Worm (Caenorhabditis elegans) whole organism, late embryonic: ENCODE results near the gene T23F2.5.

ENCODE experiments used
- C08G9.2 ChIP-seq: sonication (generic microtip); optimal IDR thresholded peaks from 2 replicates; lab custom pipeline; 2016; ENCODE audit warnings: mild to moderate bottlenecking, missing genetic modification characterization, moderate library complexity, missing compliant biosample characterization
- C38D4.7 ChIP-seq: fragments of 200-800 bp; sonication (Bioruptor generic); optimal IDR thresholded peaks from 2 replicates; lab custom pipeline; 2018; ENCODE audit warnings: mild to moderate bottlenecking, missing genetic modification characterization, moderate library complexity, missing compliant biosample characterization
- F13H6.1 ChIP-seq: sonication (generic microtip); optimal IDR thresholded peaks from 2 replicates; lab custom pipeline; 2016; ENCODE audit warnings: missing genetic modification characterization, missing compliant biosample characterization
- K09A11.1 ChIP-seq: sonication (generic microtip); optimal IDR thresholded peaks from 2 replicates; lab custom pipeline; 2017; ENCODE audit warnings: antibody characterized with exemption, mild to moderate bottlenecking, missing genetic modification characterization, missing compliant biosample characterization; ENCODE audit not compliant: insufficient read depth
- T23F11.4 ChIP-seq: fragments of 200-800 bp; sonication (Bioruptor generic); optimal IDR thresholded peaks from 2 replicates; lab custom pipeline; 2018; ENCODE audit warnings: mild to moderate bottlenecking, missing genetic modification characterization, missing compliant biosample characterization
- ahr-1 ChIP-seq: sonication (generic microtip); optimal IDR thresholded peaks from 2 replicates; lab custom pipeline; 2016; ENCODE audit warnings: missing genetic modification characterization, missing compliant biosample characterization
- ama-1 ChIP-seq: fragments of 150-350 bp; optimal IDR thresholded peaks from 2 replicates; lab custom pipeline; 2014
- ceh-18 ChIP-seq: sonication (generic microtip); optimal IDR thresholded peaks from 2 replicates; lab custom pipeline; 2016; ENCODE audit warnings: missing genetic modification characterization, missing compliant biosample characterization
- ceh-19 ChIP-seq: fragments of 200-800 bp; sonication (Bioruptor generic); optimal IDR thresholded peaks from 2 replicates; lab custom pipeline; 2018; ENCODE audit warnings: mild to moderate bottlenecking, missing genetic modification characterization, missing compliant biosample characterization
- ceh-2 ChIP-seq: sonication (generic microtip); optimal IDR thresholded peaks from 2 replicates; lab custom pipeline; 2016; ENCODE audit warnings: missing genotype, missing genetic modification characterization, missing compliant biosample characterization
- ceh-22 ChIP-seq: sonication (generic microtip); optimal IDR thresholded peaks from 2 replicates; lab custom pipeline; 2017; ENCODE audit warnings: missing biosample characterization, missing genetic modification characterization
- ceh-30 ChIP-seq: fragments of 150-350 bp; optimal IDR thresholded peaks from 2 replicates; lab custom pipeline; 2014; ENCODE audit warnings: missing biosample characterization, missing genetic modification characterization
- ceh-9 ChIP-seq: sonication (generic microtip); optimal IDR thresholded peaks from 2 replicates; lab custom pipeline; 2016; ENCODE audit warnings: mild to moderate bottlenecking, missing genetic modification characterization, inconsistent platforms, missing compliant biosample characterization
- elt-2 ChIP-seq: sonication (generic microtip); optimal IDR thresholded peaks from 2 replicates; lab custom pipeline; 2016; ENCODE audit warnings: missing genetic modification reagents, missing genetic modification characterization, missing compliant biosample characterization
- elt-4 ChIP-seq: sonication (generic microtip); optimal IDR thresholded peaks from 2 replicates; lab custom pipeline; 2016; ENCODE audit warnings: missing genetic modification characterization, missing compliant biosample characterization
- fkh-10 ChIP-seq: fragments of 150-350 bp; optimal IDR thresholded peaks from 2 replicates; lab custom pipeline; 2014; ENCODE audit warnings: missing biosample characterization, missing genetic modification reagents, missing genetic modification characterization
- gmeb-2 ChIP-seq: sonication (generic microtip); optimal IDR thresholded peaks from 2 replicates; lab custom pipeline; 2016; ENCODE audit warnings: missing genetic modification characterization, inconsistent platforms, missing compliant biosample characterization
- hlh-13 ChIP-seq: fragments of 200-800 bp; sonication (Bioruptor generic); optimal IDR thresholded peaks from 2 replicates; lab custom pipeline; 2018; ENCODE audit warnings: mild to moderate bottlenecking, missing genetic modification characterization, missing compliant biosample characterization
- hlh-30 ChIP-seq: sonication (generic microtip); optimal IDR thresholded peaks from 2 replicates; lab custom pipeline; 2017; ENCODE audit warnings: antibody characterized with exemption, missing genetic modification characterization, missing compliant biosample characterization; ENCODE audit not compliant: insufficient read depth
- lin-11 ChIP-seq: fragments of 200-800 bp; sonication (Bioruptor generic); optimal IDR thresholded peaks from 2 replicates; lab custom pipeline; 2018; ENCODE audit warnings: mild to moderate bottlenecking, missing genetic modification characterization, missing compliant biosample characterization
- madf-2 ChIP-seq: sonication (generic microtip); optimal IDR thresholded peaks from 2 replicates; lab custom pipeline; 2017; ENCODE audit warnings: missing genetic modification characterization, missing compliant biosample characterization
- nfya-1 ChIP-seq: sonication (generic microtip); optimal IDR thresholded peaks from 2 replicates; lab custom pipeline; 2017; ENCODE audit warnings: missing genetic modification characterization, mild to moderate bottlenecking, missing compliant biosample characterization, antibody characterized with exemption, moderate library complexity
- npax-4 ChIP-seq: sonication (generic microtip); optimal IDR thresholded peaks from 2 replicates; lab custom pipeline; 2016; ENCODE audit warnings: missing genetic modification characterization, missing compliant biosample characterization
- odd-2 ChIP-seq: sonication (generic microtip); optimal IDR thresholded peaks from 2 replicates; lab custom pipeline; 2017; ENCODE audit warnings: antibody characterized with exemption, mild to moderate bottlenecking, missing genetic modification characterization, missing compliant biosample characterization
- pax-1 ChIP-seq: fragments of 150-350 bp; optimal IDR thresholded peaks from 2 replicates; lab custom pipeline; 2014; ENCODE audit warnings: missing biosample characterization, missing genetic modification characterization
- pha-2 ChIP-seq: sonication (generic microtip); optimal IDR thresholded peaks from 2 replicates; lab custom pipeline; 2017; ENCODE audit warnings: mild to moderate bottlenecking, missing genetic modification characterization, missing compliant biosample characterization
- pqm-1 ChIP-seq: sonication (generic microtip); optimal IDR thresholded peaks from 2 replicates; lab custom pipeline; 2016; ENCODE audit warnings: missing genetic modification characterization, missing compliant biosample characterization
- pros-1 ChIP-seq: fragments of 150-350 bp; optimal IDR thresholded peaks from 2 replicates; lab custom pipeline; 2014; ENCODE audit warnings: missing biosample characterization, missing genetic modification reagents, missing genetic modification characterization
- ref-2 ChIP-seq: sonication (generic microtip); optimal IDR thresholded peaks from 2 replicates; lab custom pipeline; 2016; ENCODE audit warnings: missing genetic modification characterization, missing compliant biosample characterization
- syd-9 ChIP-seq: sonication (generic microtip); optimal IDR thresholded peaks from 2 replicates; lab custom pipeline; 2016; ENCODE audit warnings: mild to moderate bottlenecking, missing genetic modification characterization, moderate library complexity, missing compliant biosample characterization
- tbx-2 ChIP-seq: sonication (generic microtip); optimal IDR thresholded peaks from 2 replicates; lab custom pipeline; 2016; ENCODE audit warnings: missing genetic modification characterization, missing compliant biosample characterization
- tbx-7 ChIP-seq: sonication (generic microtip); optimal IDR thresholded peaks from 2 replicates; lab custom pipeline; 2016; ENCODE audit warnings: missing genotype, missing genetic modification characterization, missing compliant biosample characterization
- ttx-3 ChIP-seq: sonication (generic microtip); optimal IDR thresholded peaks from 2 replicates; lab custom pipeline; 2016; ENCODE audit warnings: missing genetic modification reagents, missing genetic modification characterization, missing compliant biosample characterization
- ztf-16 ChIP-seq: sonication (generic microtip); optimal IDR thresholded peaks from 2 replicates; lab custom pipeline; 2017; ENCODE audit warnings: missing genetic modification characterization, missing compliant biosample characterization

T23F2.5 gene

ce11 chrX:5475164-5475576, 41.8 kb downstream of the T23F2.5 start (continued):
- TF ChIP-seq ttx-3 (tag; lab: Kevin White, UChicago) (no peak), ceh-19 (GFP tag; lab: Kevin White, UChicago) (peak; percentile 61), tbx-7 (no peak), T23F11.4 (no peak), ceh-9 (tag; lab: Kevin White, UChicago) (no peak), ztf-16 (peak; percentile 11), lin-11 (no peak), hlh-13 (GFP tag; lab: Kevin White, UChicago) (no peak), ahr-1 (tag; lab: Kevin White, UChicago) (no peak), hlh-30 (tag; lab: Kevin White, UChicago) (peak; percentile 90), ama-1 (lab: Kevin White, UChicago) (no peak), syd-9 (tag; lab: Kevin White, UChicago) (peak; percentile 15), ref-2 (tag; lab: Kevin White, UChicago) (peak; percentile 74), ceh-2 (tag; lab: Kevin White, UChicago) (peak; percentile 62), ceh-18 (tag; lab: Kevin White, UChicago) (peak; percentile 70), tbx-2 (tag; lab: Kevin White, UChicago) (peak; percentile 82), pax-1 (tag; lab: Kevin White, UChicago) (peak; percentile 78)

ce11 chrX:5470111-5470745, 46.7 kb downstream of the T23F2.5 start:
- TF ChIP-seq fkh-10 (GFP tag; lab: Kevin White, UChicago) (no peak), C38D4.7 (no peak), tbx-7 (no peak), ceh-30 (tag; lab: Kevin White, UChicago) (no peak), pros-1 (tag; lab: Kevin White, UChicago) (no peak), npax-4 (tag; lab: Kevin White, UChicago) (no peak), nfya-1 (no peak), odd-2 (tag; lab: Kevin White, UChicago) (no peak), pha-2 (tag; lab: Kevin White, UChicago) (no peak), gmeb-2 (tag; lab: Kevin White, UChicago) (no peak), ceh-18 (tag; lab: Kevin White, UChicago) (no peak), ahr-1 (tag; lab: Kevin White, UChicago) (no peak), C08G9.2 (tag; lab: Kevin White, UChicago) (no peak), elt-4 (no peak), madf-2 (tag; lab: Kevin White, UChicago) (no peak), ceh-22 (no peak), pqm-1 (tag; lab: Kevin White, UChicago) (no peak), F13H6.1 (no peak), K09A11.1 (tag; lab: Kevin White, UChicago) (no peak), syd-9 (tag; lab: Kevin White, UChicago) (no peak)

ce11 chrX:5467820-5468270, 49.1 kb downstream of the T23F2.5 start, which contains the start of gene dpyd-1:
Gene dpyd-1 (plus strand): TSS chrX:5467870.
- TF ChIP-seq elt-2 (tag; lab: Kevin White, UChicago) (peak; percentile 81), tbx-7 (no peak)

- no peak for TF ChIP-seq pqm-1 (tag; lab: Kevin White, UChicago)
- TF ChIP-seq elt-2 (tag; lab: Kevin White, UChicago), result peak; percentile 49
These were observed 49.7 kb downstream of the T23F2.5 start for ce11 chrX:5467308-5467707.
